Fruit fly (Drosophila melanogaster) whole organism, embryonic: ENCODE data around the gene CG31797.

Source experiments
- Asciz ChIP-seq: fragments of 200-800 bp; sonication (Bioruptor generic); optimal IDR thresholded peaks from 2 replicates; lab custom pipeline; 2017; ENCODE audit warnings: missing biosample characterization, mild to moderate bottlenecking, missing genetic modification characterization, missing genetic modification reagents
- C15 ChIP-seq: fragments of 200-800 bp; sonication (Bioruptor generic); IDR thresholded peaks from 3 replicates; pipeline ENCODE4 v1.3.6; 2022; ENCODE audit warnings: missing biosample characterization, missing genetic modification characterization
- CG10654 ChIP-seq: fragments of 200-800 bp; sonication (Bioruptor generic); optimal IDR thresholded peaks from 2 replicates; lab custom pipeline; 2016; ENCODE audit warnings: missing biosample characterization, missing genetic modification characterization
- CG11398 ChIP-seq: fragments of 200-800 bp; sonication (Bioruptor generic); optimal IDR thresholded peaks from 2 replicates; lab custom pipeline; 2016; ENCODE audit warnings: missing biosample characterization, missing genetic modification characterization
- CG12391 ChIP-seq: fragments of 200-800 bp; sonication (Bioruptor generic); optimal IDR thresholded peaks from 3 replicates; lab custom pipeline; 2018; ENCODE audit warnings: missing biosample characterization, mild to moderate bottlenecking, missing genetic modification characterization, moderate library complexity
- CG14965 ChIP-seq: fragments of 200-800 bp; sonication (Bioruptor generic); optimal IDR thresholded peaks from 2 replicates; lab custom pipeline; 2016; ENCODE audit warnings: missing biosample characterization, missing genetic modification characterization, borderline replicate concordance
- CG15696 ChIP-seq: fragments of 200-800 bp; sonication (Bioruptor generic); optimal IDR thresholded peaks from 2 replicates; lab custom pipeline; 2019; ENCODE audit warnings: missing biosample characterization, mild to moderate bottlenecking, missing genetic modification characterization, moderate library complexity
- CG16813 ChIP-seq: fragments of 200-800 bp; sonication (Bioruptor generic); IDR thresholded peaks from 3 replicates; pipeline ENCODE4 v1.3.6; 2022; ENCODE audit warnings: missing biosample characterization, missing genetic modification characterization; ENCODE audit not compliant: partially characterized antibody
- CG17361 ChIP-seq: fragments of 200-800 bp; sonication (Bioruptor generic); IDR thresholded peaks from 3 replicates; pipeline ENCODE4 v1.3.6; 2022; ENCODE audit warnings: missing biosample characterization, missing genetic modification characterization
- CG2678 ChIP-seq: fragments of 200-800 bp; sonication (Bioruptor generic); optimal IDR thresholded peaks from 3 replicates; lab custom pipeline; 2019; ENCODE audit warnings: missing biosample characterization, mild to moderate bottlenecking, missing genetic modification characterization, moderate library complexity
- CG2712 ChIP-seq: fragments of 200-800 bp; optimal IDR thresholded peaks from 3 replicates; lab custom pipeline; 2019; ENCODE audit warnings: missing biosample characterization, mild to moderate bottlenecking, missing genetic modification characterization, moderate library complexity
- CG31224 ChIP-seq: fragments of 200-800 bp; sonication (Bioruptor generic); IDR thresholded peaks from 2 replicates; pipeline ENCODE4 v1.3.6; 2022; ENCODE audit warnings: missing biosample characterization, missing genetic modification characterization
- CG31441 ChIP-seq: fragments of 200-800 bp; sonication (Bioruptor generic); IDR thresholded peaks from 2 replicates; pipeline ENCODE4 v1.3.6; 2022; ENCODE audit warnings: missing biosample characterization, missing genetic modification characterization
- CG4730 ChIP-seq: fragments of 200-800 bp; sonication (Bioruptor generic); IDR thresholded peaks from 2 replicates; pipeline ENCODE4 v1.3.6; 2022; ENCODE audit warnings: missing biosample characterization, missing genetic modification characterization
- CG6689 ChIP-seq: fragments of 200-800 bp; sonication (Bioruptor generic); IDR thresholded peaks from 2 replicates; pipeline ENCODE4 v1.3.6; 2022; ENCODE audit warnings: missing biosample characterization, missing genetic modification characterization
- CG7271 ChIP-seq: fragments of 200-800 bp; sonication (Bioruptor generic); optimal IDR thresholded peaks from 2 replicates; lab custom pipeline; 2018; ENCODE audit warnings: missing biosample characterization, mild to moderate bottlenecking, missing genetic modification characterization, moderate library complexity
- CG7556 ChIP-seq: fragments of 200-800 bp; sonication (Bioruptor generic); optimal IDR thresholded peaks from 2 replicates; lab custom pipeline; 2017; ENCODE audit warnings: missing biosample characterization, mild to moderate bottlenecking, missing genetic modification characterization
- CG7987 ChIP-seq: fragments of 200-800 bp; sonication (Bioruptor generic); optimal IDR thresholded peaks from 2 replicates; lab custom pipeline; 2018; ENCODE audit warnings: missing biosample characterization, mild to moderate bottlenecking, missing genetic modification characterization, moderate library complexity
- CG9876 ChIP-seq: fragments of 200-800 bp; sonication (Bioruptor generic); optimal IDR thresholded peaks from 2 replicates; lab custom pipeline; 2016; ENCODE audit warnings: missing biosample characterization, missing genetic modification characterization
- CoRest ChIP-seq: fragments of 200-800 bp; sonication (Bioruptor generic); optimal IDR thresholded peaks from 3 replicates; lab custom pipeline; 2018; ENCODE audit warnings: missing biosample characterization, mild to moderate bottlenecking, missing genetic modification characterization, moderate library complexity
- Dek ChIP-seq: fragments of 200-800 bp; sonication (Bioruptor generic); optimal IDR thresholded peaks from 3 replicates; lab custom pipeline; 2019; ENCODE audit warnings: missing biosample characterization, mild to moderate bottlenecking, missing genetic modification characterization, moderate library complexity
- Ets65A ChIP-seq: fragments of 200-800 bp; sonication (Bioruptor generic); peaks from one replicate; lab custom pipeline; 2016; ENCODE audit warnings: missing biosample characterization, missing genetic modification characterization
- Hey ChIP-seq: fragments of 200-800 bp; sonication (Bioruptor generic); optimal IDR thresholded peaks from 3 replicates; lab custom pipeline; 2018; ENCODE audit warnings: missing biosample characterization, mild to moderate bottlenecking, missing genetic modification characterization
- Lim3 ChIP-seq: fragments of 200-800 bp; sonication (Bioruptor generic); IDR thresholded peaks from 2 replicates; pipeline ENCODE4 v1.3.6; 2022; ENCODE audit warnings: missing biosample characterization, missing genetic modification characterization
- Meics ChIP-seq: fragments of 200-800 bp; sonication (Bioruptor generic); optimal IDR thresholded peaks from 2 replicates; lab custom pipeline; 2017; ENCODE audit warnings: missing biosample characterization, mild to moderate bottlenecking, missing genetic modification characterization
- Spps ChIP-seq: fragments of 200-800 bp; sonication (Bioruptor generic); optimal IDR thresholded peaks from 2 replicates; lab custom pipeline; 2018; ENCODE audit warnings: missing biosample characterization, mild to moderate bottlenecking, missing genetic modification characterization
- Xrp1 ChIP-seq: fragments of 200-800 bp; sonication (Bioruptor generic); IDR thresholded peaks from 2 replicates; pipeline ENCODE4 v1.3.6; 2022; ENCODE audit warnings: missing biosample characterization, missing genetic modification characterization
- br ChIP-seq: fragments of >200 bp; optimal IDR thresholded peaks from 2 replicates; lab custom pipeline; 2017
- btn ChIP-seq: fragments of 200-800 bp; sonication (Bioruptor generic); optimal IDR thresholded peaks from 2 replicates; lab custom pipeline; 2016; ENCODE audit warnings: missing biosample characterization, missing genetic modification characterization
- dmrt11E ChIP-seq: fragments of 200-800 bp; sonication (Bioruptor generic); optimal IDR thresholded peaks from 3 replicates; lab custom pipeline; 2018; ENCODE audit warnings: missing biosample characterization, mild to moderate bottlenecking, missing genetic modification characterization, moderate library complexity
- fru ChIP-seq: fragments of >200 bp; optimal IDR thresholded peaks from 2 replicates; lab custom pipeline; 2017
- gcm ChIP-seq: fragments of 200-800 bp; sonication (Bioruptor generic); optimal IDR thresholded peaks from 2 replicates; lab custom pipeline; 2019; ENCODE audit warnings: missing biosample characterization, mild to moderate bottlenecking, missing genetic modification characterization, moderate library complexity
- gcm2 ChIP-seq: fragments of 200-800 bp; sonication (Bioruptor generic); optimal IDR thresholded peaks from 2 replicates; lab custom pipeline; 2016; ENCODE audit warnings: missing biosample characterization, missing genetic modification characterization
- grau ChIP-seq: fragments of 200-800 bp; optimal IDR thresholded peaks from 3 replicates; lab custom pipeline; 2019; ENCODE audit warnings: missing biosample characterization, mild to moderate bottlenecking, missing genetic modification characterization, moderate library complexity
- ham ChIP-seq: fragments of 200-800 bp; sonication (Bioruptor generic); IDR thresholded peaks from 2 replicates; pipeline ENCODE4 v1.3.6; 2022; ENCODE audit warnings: missing biosample characterization, missing genetic modification characterization
- hkb ChIP-seq, 2 experiments: fragments of 200-800 bp in 1 of 2; fragments of >200 bp in 1 of 2; sonication (Bioruptor generic) in 1 of 2; IDR thresholded peaks in 1 of 2; optimal IDR thresholded peaks in 1 of 2; 2 replicates each; pipeline versions ENCODE4 v1.3.6 to Lab custom; 2017 to 2022; ENCODE audit warnings: missing biosample characterization in 1 of 2, missing genetic modification characterization in 1 of 2
- kah ChIP-seq: fragments of 200-800 bp; sonication (Bioruptor generic); optimal IDR thresholded peaks from 2 replicates; lab custom pipeline; 2018; ENCODE audit warnings: missing biosample characterization, mild to moderate bottlenecking, missing genetic modification characterization
- lbe ChIP-seq: fragments of 200-800 bp; sonication (Bioruptor generic); optimal IDR thresholded peaks from 2 replicates; lab custom pipeline; 2016; ENCODE audit warnings: missing biosample characterization, mild to moderate bottlenecking, missing genetic modification characterization
- lilli ChIP-seq: fragments of 200-800 bp; sonication (Bioruptor generic); optimal IDR thresholded peaks from 3 replicates; lab custom pipeline; 2016; ENCODE audit warnings: missing biosample characterization, missing genetic modification characterization
- lola ChIP-seq, 3 experiments: fragments of >200 bp in 2 of 3; fragments of 200-800 bp in 1 of 3; sonication (Bioruptor generic) in 1 of 3; optimal IDR thresholded peaks; 2 replicates each; lab custom pipeline; 2017 to 2019; ENCODE audit warnings: missing biosample characterization in 3 of 3, missing genetic modification characterization in 3 of 3, mild to moderate bottlenecking in 1 of 3, moderate library complexity in 1 of 3
- nau ChIP-seq: fragments of 200-800 bp; sonication (Bioruptor generic); optimal IDR thresholded peaks from 3 replicates; lab custom pipeline; 2017; ENCODE audit warnings: missing biosample characterization, mild to moderate bottlenecking, missing genetic modification characterization, missing genetic modification reagents
- pfk ChIP-seq: fragments of 200-800 bp; sonication (Bioruptor generic); optimal IDR thresholded peaks from 2 replicates; lab custom pipeline; 2018; ENCODE audit warnings: missing biosample characterization, mild to moderate bottlenecking, missing genetic modification characterization, moderate library complexity
- prd ChIP-seq, 3 experiments: fragments of >200 bp in 2 of 3; fragments of 200-800 bp in 1 of 3; sonication (Bioruptor generic) in 1 of 3; optimal IDR thresholded peaks in 2 of 3; IDR thresholded peaks in 1 of 3; 2 replicates in 2 of 3; 3 replicates in 1 of 3; pipeline versions ENCODE4 v1.3.6 to Lab custom; 2017 to 2022; ENCODE audit warnings: missing biosample characterization in 1 of 3, missing genetic modification characterization in 1 of 3
- ro ChIP-seq: fragments of 200-800 bp; sonication (Bioruptor generic); IDR thresholded peaks from 2 replicates; pipeline ENCODE4 v1.3.6; 2022; ENCODE audit warnings: missing biosample characterization, missing genetic modification characterization
- row ChIP-seq: fragments of 200-800 bp; sonication (Bioruptor generic); IDR thresholded peaks from 3 replicates; pipeline ENCODE4 v1.3.6; 2022; ENCODE audit warnings: missing biosample characterization, missing genetic modification characterization
- scrt ChIP-seq: fragments of 200-800 bp; sonication (Bioruptor generic); optimal IDR thresholded peaks from 2 replicates; lab custom pipeline; 2018; ENCODE audit warnings: missing biosample characterization, mild to moderate bottlenecking, missing genetic modification characterization, moderate library complexity
- sens ChIP-seq: fragments of 200-800 bp; sonication (Bioruptor generic); peaks from one replicate; lab custom pipeline; 2016; ENCODE audit warnings: missing biosample characterization, missing genetic modification characterization
- so ChIP-seq: fragments of 200-800 bp; sonication (Bioruptor generic); IDR thresholded peaks from 3 replicates; pipeline ENCODE4 v1.3.6; 2022; ENCODE audit warnings: missing biosample characterization, missing genetic modification characterization
- tin ChIP-seq: fragments of 200-800 bp; sonication (Bioruptor generic); optimal IDR thresholded peaks from 3 replicates; lab custom pipeline; 2016; ENCODE audit warnings: missing biosample characterization, missing genetic modification characterization
- vvl ChIP-seq: fragments of 200-800 bp; sonication (Bioruptor generic); IDR thresholded peaks from 2 replicates; pipeline ENCODE4 v1.3.6; 2022; ENCODE audit warnings: missing biosample characterization, missing genetic modification characterization
- wor ChIP-seq: fragments of 200-800 bp; sonication (Bioruptor generic); IDR thresholded peaks from 2 replicates; pipeline ENCODE4 v1.3.6; 2022; ENCODE audit warnings: missing biosample characterization, missing genetic modification characterization
- z ChIP-seq: fragments of 200-800 bp; sonication (Bioruptor generic); IDR thresholded peaks from 3 replicates; pipeline ENCODE4 v1.3.6; 2022; ENCODE audit warnings: missing biosample characterization, missing genetic modification characterization

The CG31797 gene

dm6 chr2L:19229059-19229458 lies 33.0 kb downstream of the CG31797 start (continued):
- TF ChIP-seq CoRest (no peak), Ets65A (peak; percentile 84), sens (GFP tag; lab: Kevin White, UChicago) (peak; percentile 77), Spps (tag; lab: Kevin White, UChicago) (no peak), Lim3 (no peak), grau (peak; percentile 2), Xrp1 (peak; percentile 32), hkb (optimal IDR thresholded peaks at IDR 0.05; lab: Kevin White, UChicago) (no peak), hkb (GFP tag; IDR thresholded peaks at IDR 0.05; lab: Robert Waterston, UW) (0 out of 2 replicates have a peak, but pooled peaks have one; percentile 16), CG12391 (peak; percentile 18), row (GFP tag; lab: Robert Waterston, UW) (peak; percentile 44; the same call in 2 of the 3 replicates), CG11398 (no peak), lola (GFP tag; optimal IDR thresholded peaks at IDR 0.05; lab: Kevin White, UChicago) (peak in 1 of 3 experiments; percentile 10), CG7271 (no peak), CG15696 (tag; lab: Kevin White, UChicago) (peak; percentile 4), scrt (no peak), CG6689 (GFP tag; lab: Robert Waterston, UW) (0 out of 2 replicates have a peak, but pooled peaks have one; percentile 17), C15 (GFP tag; lab: Robert Waterston, UW) (no peak), prd (optimal IDR thresholded peaks at IDR 0.05; lab: Kevin White, UChicago) (no peak), prd (GFP tag; IDR thresholded peaks at IDR 0.05; lab: Robert Waterston, UW) (peak; percentile 49; the same call in 2 of the 3 replicates), btn (GFP tag; lab: Kevin White, UChicago) (no peak), CG31441 (GFP tag; lab: Robert Waterston, UW) (0 out of 2 replicates have a peak, but pooled peaks have one; percentile 26), Asciz (GFP tag; lab: Kevin White, UChicago) (no peak), gcm (GFP tag; lab: Kevin White, UChicago) (peak; percentile 15), CG2712 (tag; lab: Kevin White, UChicago) (peak; percentile 24), CG17361 (0 out of 3 replicates have a peak, but pooled peaks have one; percentile 24), dmrt11E (peak; percentile 38)
- TF ChIP-seq, all 482 proteins: peak for 28

- TF ChIP-seq CG14965 (GFP tag; lab: Kevin White, UChicago): no peak
- no peak for TF ChIP-seq CG7987
- no peak for TF ChIP-seq pfk
- no peak for TF ChIP-seq br (lab: Kevin White, UChicago)
- TF ChIP-seq CG31224 (GFP tag; lab: Robert Waterston, UW): no peak
- peak; percentile 23 for TF ChIP-seq sens (GFP tag; lab: Kevin White, UChicago)
- TF ChIP-seq CG16813 (GFP tag; lab: Robert Waterston, UW): 0 out of 3 replicates have a peak, but pooled peaks have one; percentile 37
- no peak for TF ChIP-seq fru (lab: Kevin White, UChicago)
- peak; percentile 81 for TF ChIP-seq Hey (tag; lab: Kevin White, UChicago)
- no peak for TF ChIP-seq nau
- TF ChIP-seq z (GFP tag; lab: Robert Waterston, UW): no peak
- no peak for TF ChIP-seq CG9876 (GFP tag; lab: Kevin White, UChicago)
- no peak for TF ChIP-seq Meics (GFP tag; lab: Kevin White, UChicago)
- TF ChIP-seq ham (GFP tag; lab: Robert Waterston, UW): no peak
- TF ChIP-seq vvl (GFP tag; lab: Robert Waterston, UW): no peak
- peak; percentile 88 for TF ChIP-seq Ets65A
- no peak for TF ChIP-seq ro (GFP tag; lab: Robert Waterston, UW)
- TF ChIP-seq CG7556 (GFP tag; lab: Kevin White, UChicago): no peak
- TF ChIP-seq lilli (GFP tag; lab: Kevin White, UChicago): no peak
- no peak for TF ChIP-seq CG10654 (GFP tag; lab: Kevin White, UChicago)
- TF ChIP-seq kah (GFP tag; lab: Kevin White, UChicago): no peak
- TF ChIP-seq wor: no peak
- TF ChIP-seq gcm2 (GFP tag; lab: Kevin White, UChicago): no peak
- no peak for TF ChIP-seq lbe (GFP tag; lab: Kevin White, UChicago)
- no peak for TF ChIP-seq so (GFP tag; lab: Robert Waterston, UW)
- TF ChIP-seq Dek: no peak
- TF ChIP-seq CG4730: no peak
- TF ChIP-seq CG2678: no peak
- no peak for TF ChIP-seq tin (GFP tag; lab: Kevin White, UChicago)
Measured at dm6 chr2L:19227656-19228055, 34.4 kb downstream of the CG31797 start.
